Worm (Caenorhabditis elegans) whole organism, L1 larva: Measurements from ENCODE around the gene msa-1.
A peak's percentile ranks its signal among the peaks of the same experiment; 100 is the strongest.

Experiments used
- C34B4.2 ChIP-seq: sonication (generic microtip); optimal IDR thresholded peaks from 2 replicates; lab custom pipeline; 2017; ENCODE audit warnings: mild to moderate bottlenecking, missing genetic modification characterization, missing compliant biosample characterization
- F16B12.6 ChIP-seq: fragments of 150-350 bp; optimal IDR thresholded peaks from 2 replicates; lab custom pipeline; 2014; ENCODE audit warnings: missing biosample characterization, missing genetic modification characterization
- Y116A8C.19 ChIP-seq: sonication (generic microtip); optimal IDR thresholded peaks from 2 replicates; lab custom pipeline; 2016; ENCODE audit warnings: missing compliant biosample characterization, missing genetic modification characterization, borderline replicate concordance
- aly-2 ChIP-seq: fragments of 150-350 bp; optimal IDR thresholded peaks from 2 replicates; lab custom pipeline; 2014; ENCODE audit warnings: missing biosample characterization, missing genetic modification characterization
- ama-1 ChIP-seq: fragments of 150-350 bp; optimal IDR thresholded peaks from 2 replicates; lab custom pipeline; 2014
- blmp-1 ChIP-seq: fragments of 150-350 bp; optimal IDR thresholded peaks from 2 replicates; lab custom pipeline; 2014; ENCODE audit warnings: missing biosample characterization, missing genetic modification characterization
- ceh-63 ChIP-seq: fragments of 200-800 bp; sonication (Bioruptor generic); optimal IDR thresholded peaks from 2 replicates; lab custom pipeline; 2018; ENCODE audit warnings: mild to moderate bottlenecking, missing genetic modification characterization, missing compliant biosample characterization
- ceh-88 ChIP-seq: fragments of 200-800 bp; sonication (Bioruptor generic); IDR thresholded peaks from 2 replicates; pipeline ENCODE4 v1.3.6; 2022; ENCODE audit warnings: missing genetic modification characterization, missing compliant biosample characterization
- ces-1 ChIP-seq: fragments of 150-350 bp; optimal IDR thresholded peaks from 2 replicates; lab custom pipeline; 2014; ENCODE audit warnings: missing biosample characterization, missing genetic modification reagents, missing genetic modification characterization
- dpl-1 ChIP-seq, 3 experiments: fragments of 150-350 bp in 2 of 3; sonication (generic microtip) in 1 of 3; optimal IDR thresholded peaks; 2 replicates each; lab custom pipeline; 2014 to 2017; ENCODE audit warnings: missing biosample characterization in 3 of 3, missing genetic modification characterization in 3 of 3, missing genetic modification reagents in 3 of 3
- dsc-1 ChIP-seq: sonication (generic microtip); optimal IDR thresholded peaks from 2 replicates; lab custom pipeline; 2016; ENCODE audit warnings: mild to moderate bottlenecking, missing genetic modification characterization, missing compliant biosample characterization
- efl-1 ChIP-seq, 4 experiments: fragments of 150-350 bp; optimal IDR thresholded peaks in 3 of 4; peaks in 1 of 4; 1 replicate in 1 of 4; 2 replicates in 3 of 4; lab custom pipeline; 2014; ENCODE audit warnings: missing biosample characterization in 2 of 4, missing genetic modification characterization in 2 of 4, missing genetic modification reagents in 2 of 4
- efl-3 ChIP-seq: fragments of 200-800 bp; sonication (Bioruptor generic); optimal IDR thresholded peaks from 2 replicates; lab custom pipeline; 2018; ENCODE audit warnings: mild to moderate bottlenecking, missing genetic modification characterization, missing compliant biosample characterization
- egl-27 ChIP-seq, 2 experiments: fragments of 150-350 bp in 1 of 2; sonication (generic microtip); optimal IDR thresholded peaks; 3 replicates each; lab custom pipeline; 2017 to 2018; ENCODE audit warnings: missing biosample characterization in 2 of 2, missing genetic modification characterization in 2 of 2, missing genetic modification reagents in 2 of 2
- elt-2 ChIP-seq: sonication (generic microtip); optimal IDR thresholded peaks from 2 replicates; lab custom pipeline; 2016; ENCODE audit warnings: missing genetic modification characterization, mild to moderate bottlenecking, inconsistent platforms, missing compliant biosample characterization, missing genetic modification reagents
- fkh-10 ChIP-seq: sonication (generic microtip); optimal IDR thresholded peaks from 2 replicates; lab custom pipeline; 2017; ENCODE audit warnings: missing biosample characterization, missing genetic modification reagents, missing genetic modification characterization
- fkh-4 ChIP-seq: sonication (generic microtip); optimal IDR thresholded peaks from 2 replicates; lab custom pipeline; 2016; ENCODE audit warnings: missing compliant biosample characterization, missing genetic modification characterization, borderline replicate concordance
- fkh-8 ChIP-seq: sonication (generic microtip); optimal IDR thresholded peaks from 2 replicates; lab custom pipeline; 2016; ENCODE audit warnings: mild to moderate bottlenecking, missing genetic modification characterization, missing compliant biosample characterization
- grh-1 ChIP-seq: fragments of 200-800 bp; sonication (Bioruptor generic); IDR thresholded peaks from 2 replicates; pipeline ENCODE4 v1.3.6; 2022; ENCODE audit warnings: missing genetic modification reagents, missing genetic modification characterization, missing compliant biosample characterization
- hlh-17 ChIP-seq: fragments of 200-800 bp; sonication (Bioruptor generic); optimal IDR thresholded peaks from 2 replicates; lab custom pipeline; 2018; ENCODE audit warnings: missing genetic modification characterization, mild to moderate bottlenecking, missing compliant biosample characterization, moderate library complexity, borderline replicate concordance
- lin-14 ChIP-seq: fragments of 200-800 bp; sonication (Bioruptor generic); optimal IDR thresholded peaks from 2 replicates; lab custom pipeline; 2018; ENCODE audit warnings: mild to moderate bottlenecking, missing genetic modification characterization, moderate library complexity, missing compliant biosample characterization
- lin-15B ChIP-seq: fragments of 150-350 bp; sonication (generic microtip); optimal IDR thresholded peaks from 3 replicates; lab custom pipeline; 2014; ENCODE audit warnings: missing biosample characterization, missing genetic modification characterization
- lin-35 ChIP-seq, 2 experiments: fragments of 150-350 bp; optimal IDR thresholded peaks; 2 replicates each; lab custom pipeline; 2014; ENCODE audit warnings: missing biosample characterization in 2 of 2, missing genetic modification characterization in 2 of 2, missing genetic modification reagents in 2 of 2
- lsy-2 ChIP-seq, 2 experiments: fragments of 150-350 bp; optimal IDR thresholded peaks; 2 replicates each; lab custom pipeline; 2014; ENCODE audit warnings: missing biosample characterization in 2 of 2, missing genetic modification characterization in 2 of 2
- mdl-1 ChIP-seq, 2 experiments: fragments of 150-350 bp; optimal IDR thresholded peaks; 2 replicates each; lab custom pipeline; 2014 to 2017; ENCODE audit warnings: missing biosample characterization in 2 of 2, missing genetic modification characterization in 2 of 2, inconsistent platforms in 1 of 2
- mep-1 ChIP-seq: fragments of 150-350 bp; optimal IDR thresholded peaks from 2 replicates; lab custom pipeline; 2014; ENCODE audit warnings: missing biosample characterization, missing genetic modification characterization
- nhr-11 ChIP-seq: fragments of 150-350 bp; optimal IDR thresholded peaks from 2 replicates; lab custom pipeline; 2014; ENCODE audit warnings: missing biosample characterization, missing genetic modification characterization
- nhr-12 ChIP-seq: sonication (generic microtip); optimal IDR thresholded peaks from 2 replicates; lab custom pipeline; 2017; ENCODE audit warnings: missing biosample characterization, missing genetic modification characterization
- nhr-19 ChIP-seq: fragments of 200-800 bp; sonication (Bioruptor generic); conservative IDR thresholded peaks from 2 replicates; pipeline ENCODE4 v1.3.6; 2022; ENCODE audit warnings: missing genetic modification characterization, missing compliant biosample characterization
- nhr-20 ChIP-seq: sonication (generic microtip); optimal IDR thresholded peaks from 2 replicates; lab custom pipeline; 2016; ENCODE audit warnings: mild to moderate bottlenecking, missing genetic modification characterization, missing compliant biosample characterization
- nhr-237 ChIP-seq: fragments of 150-350 bp; optimal IDR thresholded peaks from 2 replicates; lab custom pipeline; 2014; ENCODE audit warnings: missing biosample characterization, missing genetic modification characterization
- nhr-47 ChIP-seq: sonication (generic microtip); optimal IDR thresholded peaks from 2 replicates; lab custom pipeline; 2016; ENCODE audit warnings: mild to moderate bottlenecking, missing genetic modification characterization, moderate library complexity, missing compliant biosample characterization
- nhr-71 ChIP-seq: sonication (generic microtip); optimal IDR thresholded peaks from 2 replicates; lab custom pipeline; 2016; ENCODE audit warnings: mild to moderate bottlenecking, missing genetic modification characterization, moderate library complexity, missing compliant biosample characterization
- nhr-85 ChIP-seq: sonication (generic microtip); peaks from one replicate; lab custom pipeline; 2016; ENCODE audit warnings: missing genetic modification characterization, inconsistent platforms, missing compliant biosample characterization
- pqm-1 ChIP-seq: sonication (generic microtip); optimal IDR thresholded peaks from 3 replicates; lab custom pipeline; 2017; ENCODE audit warnings: missing biosample characterization, missing genetic modification characterization
- rnt-1 ChIP-seq: sonication (generic microtip); optimal IDR thresholded peaks from 2 replicates; lab custom pipeline; 2016; ENCODE audit warnings: mild to moderate bottlenecking, missing genetic modification characterization, moderate library complexity, missing compliant biosample characterization
- skn-1 ChIP-seq: fragments of 150-350 bp; optimal IDR thresholded peaks from 2 replicates; lab custom pipeline; 2014; ENCODE audit warnings: missing biosample characterization, missing genetic modification characterization
- snpc-4 ChIP-seq: fragments of 150-350 bp; optimal IDR thresholded peaks from 2 replicates; lab custom pipeline; 2014; ENCODE audit warnings: missing biosample characterization, missing genetic modification characterization
- sptf-1 ChIP-seq: fragments of 150-350 bp; optimal IDR thresholded peaks from 2 replicates; lab custom pipeline; 2014; ENCODE audit warnings: missing biosample characterization, missing genetic modification characterization
- swsn-7 ChIP-seq: sonication (generic microtip); optimal IDR thresholded peaks from 2 replicates; lab custom pipeline; 2016; ENCODE audit warnings: missing genetic modification characterization, missing compliant biosample characterization
- tlp-1 ChIP-seq: fragments of 150-350 bp; optimal IDR thresholded peaks from 2 replicates; lab custom pipeline; 2014; ENCODE audit warnings: missing biosample characterization, missing genetic modification characterization
- unc-62 ChIP-seq: fragments of 150-350 bp; optimal IDR thresholded peaks from 2 replicates; lab custom pipeline; 2014; ENCODE audit warnings: missing biosample characterization, missing genetic modification reagents, missing genetic modification characterization
- unc-98 ChIP-seq: fragments of 200-800 bp; sonication (Bioruptor generic); IDR thresholded peaks from 2 replicates; pipeline ENCODE4 v1.3.6; 2022; ENCODE audit warnings: missing genetic modification characterization, missing compliant biosample characterization
- vab-15 ChIP-seq: sonication (generic microtip); optimal IDR thresholded peaks from 2 replicates; lab custom pipeline; 2017; ENCODE audit warnings: missing genotype, mild to moderate bottlenecking, missing genetic modification characterization, missing compliant biosample characterization
- xbp-1 ChIP-seq: sonication (generic microtip); optimal IDR thresholded peaks from 2 replicates; lab custom pipeline; 2016; ENCODE audit warnings: missing genetic modification characterization, missing compliant biosample characterization
- ztf-4 ChIP-seq: fragments of 150-350 bp; optimal IDR thresholded peaks from 2 replicates; lab custom pipeline; 2014; ENCODE audit warnings: missing biosample characterization, missing genetic modification characterization

The msa-1 gene

ce11 chrIV:9104071-9105016, 15.9 kb downstream of the msa-1 start, which contains the start of the genes C01F6.14 and fem-3:
TSS of gene C01F6.14 (minus strand) at chrIV:9104121.
TSS of gene fem-3 (plus strand) at chrIV:9104966.
- TF ChIP-seq fkh-10 (GFP tag; lab: Kevin White, UChicago) = no peak
- TF ChIP-seq lin-15B = no peak
- TF ChIP-seq efl-1 (optimal IDR thresholded peaks at IDR 0.05; lab: Kevin White, UChicago) = peak; percentile 9 to 73
- TF ChIP-seq efl-1 (GFP tag; optimal IDR thresholded peaks at IDR 0.05 in 1 of 2; lab: Kevin White, UChicago) = peak; percentile 79 to 97
- TF ChIP-seq fkh-8 = no peak
- TF ChIP-seq skn-1 (tag; lab: Kevin White, UChicago) = peak; percentile 14
- TF ChIP-seq sptf-1 (tag; lab: Kevin White, UChicago) = no peak
- no peak for TF ChIP-seq xbp-1
- TF ChIP-seq blmp-1 (tag; lab: Kevin White, UChicago) = no peak
- TF ChIP-seq grh-1 = no peak
- TF ChIP-seq C34B4.2 (tag; lab: Kevin White, UChicago) = no peak
- TF ChIP-seq ceh-63 (GFP tag; lab: Kevin White, UChicago) = no peak
- no peak for TF ChIP-seq nhr-11 (tag; lab: Kevin White, UChicago)
- no peak for TF ChIP-seq unc-62
- no peak for TF ChIP-seq vab-15 (tag; lab: Kevin White, UChicago)
- TF ChIP-seq dpl-1 (GFP tag; optimal IDR thresholded peaks at IDR 0.05; lab: Kevin White, UChicago) = peak; percentile 45 to 82 (median 70)
- no peak for TF ChIP-seq nhr-19
- TF ChIP-seq ztf-4 = no peak
- no peak for TF ChIP-seq snpc-4 (tag; lab: Kevin White, UChicago)
- TF ChIP-seq swsn-7 (tag; lab: Kevin White, UChicago) = no peak
- no peak for TF ChIP-seq elt-2 (tag; lab: Kevin White, UChicago)
- peak in 1 of 2 experiments; percentile 54 for TF ChIP-seq lsy-2 (tag; optimal IDR thresholded peaks at IDR 0.05; lab: Kevin White, UChicago)
- TF ChIP-seq tlp-1 (tag; lab: Kevin White, UChicago) = no peak
- TF ChIP-seq lin-14 (GFP tag; lab: Kevin White, UChicago) = no peak
- TF ChIP-seq nhr-71 (tag; lab: Kevin White, UChicago) = no peak
- no peak for TF ChIP-seq nhr-47 (tag; lab: Kevin White, UChicago)
- TF ChIP-seq pqm-1 = no peak
- TF ChIP-seq hlh-17 (GFP tag; lab: Kevin White, UChicago) = no peak
- TF ChIP-seq F16B12.6 (tag; lab: Kevin White, UChicago) = no peak
- no peak for TF ChIP-seq ces-1 (GFP tag; lab: Kevin White, UChicago)
- no peak for TF ChIP-seq mdl-1 (tag; optimal IDR thresholded peaks at IDR 0.05; lab: Kevin White, UChicago)
- no peak for TF ChIP-seq nhr-237
- TF ChIP-seq rnt-1 (tag; lab: Kevin White, UChicago) = no peak
- no peak for TF ChIP-seq nhr-20
- no peak for TF ChIP-seq efl-3 (GFP tag; lab: Kevin White, UChicago)
- TF ChIP-seq mep-1 (tag; lab: Kevin White, UChicago) = no peak
- no peak for TF ChIP-seq ama-1 (lab: Kevin White, UChicago)
- no peak for TF ChIP-seq unc-98
- no peak for TF ChIP-seq nhr-12 (tag; lab: Kevin White, UChicago)
- TF ChIP-seq fkh-4 (tag; lab: Kevin White, UChicago) = no peak
- TF ChIP-seq ceh-88 (GFP tag; lab: Robert Waterston, UW) = no peak
- TF ChIP-seq egl-27 (tag; optimal IDR thresholded peaks at IDR 0.05; lab: Kevin White, UChicago) = no peak
- TF ChIP-seq aly-2 (tag; lab: Kevin White, UChicago) = no peak
- peak; percentile 55 to 81 for TF ChIP-seq lin-35 (GFP tag; optimal IDR thresholded peaks at IDR 0.05; lab: Kevin White, UChicago)
- no peak for TF ChIP-seq dsc-1 (tag; lab: Kevin White, UChicago)
- TF ChIP-seq Y116A8C.19 = no peak
- TF ChIP-seq nhr-85 (tag; lab: Kevin White, UChicago) = peak; percentile 41
